Worm (Caenorhabditis elegans): Measurements from ENCODE around the gene C23H5.12.

Gene C23H5.12

DNA sequence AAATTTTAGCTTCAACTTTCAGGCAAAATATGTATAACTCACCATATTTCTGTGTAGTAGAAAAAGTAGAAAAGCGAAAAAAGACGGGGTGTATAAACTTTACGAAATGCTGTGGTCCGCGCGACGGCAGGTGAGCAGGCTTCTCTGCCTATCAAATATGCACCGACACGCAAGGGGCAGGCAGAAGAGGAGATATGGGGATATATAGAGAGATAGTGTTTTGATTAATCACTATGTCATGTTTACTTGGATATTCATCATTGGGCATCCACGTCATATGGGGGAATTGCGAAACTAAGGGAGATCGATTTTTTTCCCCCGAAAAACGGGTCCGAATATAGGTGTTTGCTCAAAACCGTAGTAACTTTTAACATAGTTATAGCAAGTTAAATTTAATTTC is 25.8 kb downstream of the C23H5.12 start, which contains the start of gene gcy-37:
TSS of gene gcy-37 (minus strand) at position 101 of the 400 bp plus-strand sequence.
- no peak for TF ChIP-seq daf-12 (tag; optimal IDR thresholded peaks at IDR 0.05)
- TF ChIP-seq fkh-10 (GFP tag; optimal IDR thresholded peaks at IDR 0.05) = no peak
- TF ChIP-seq ceh-28 (tag; optimal IDR thresholded peaks at IDR 0.05) = no peak
- TF ChIP-seq unc-62 (GFP tag; optimal IDR thresholded peaks at IDR 0.05) = no peak
- TF ChIP-seq lin-15B (tag; optimal IDR thresholded peaks at IDR 0.05) = no peak
- no peak for TF ChIP-seq sea-2 (GFP tag; optimal IDR thresholded peaks at IDR 0.05)
- no peak for TF ChIP-seq ZK546.5 (tag; optimal IDR thresholded peaks at IDR 0.05)
- no peak for TF ChIP-seq pha-4 (tag; optimal IDR thresholded peaks at IDR 0.05)
- TF ChIP-seq ztf-4 (tag; optimal IDR thresholded peaks at IDR 0.05) = no peak
- TF ChIP-seq unc-39 (tag; optimal IDR thresholded peaks at IDR 0.05) = no peak

DNA sequence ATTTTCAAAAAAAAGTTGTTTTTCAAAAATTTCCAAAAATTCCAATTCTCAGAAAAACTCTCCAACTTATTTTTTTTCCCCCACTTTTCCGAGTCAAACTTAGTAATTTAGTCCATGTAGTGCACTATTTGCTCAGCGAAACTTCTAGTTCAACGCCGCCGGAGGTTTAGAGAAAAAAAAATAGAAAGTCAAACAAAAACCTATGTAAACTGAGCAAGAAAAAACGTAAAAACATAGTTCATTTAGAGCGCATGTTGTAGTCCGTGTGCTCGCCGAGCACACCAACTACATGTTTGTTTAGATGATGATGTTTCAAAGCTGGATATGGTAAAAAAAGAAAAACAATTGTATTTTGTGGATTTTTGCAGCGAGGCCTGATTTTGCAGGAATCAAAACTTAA is 29.0 kb downstream of the C23H5.12 start:
- peak; percentile 92 for TF ChIP-seq pha-4 (tag; optimal IDR thresholded peaks at IDR 0.05)
- no peak for TF ChIP-seq ceh-82 (tag; optimal IDR thresholded peaks at IDR 0.05)

DNA sequence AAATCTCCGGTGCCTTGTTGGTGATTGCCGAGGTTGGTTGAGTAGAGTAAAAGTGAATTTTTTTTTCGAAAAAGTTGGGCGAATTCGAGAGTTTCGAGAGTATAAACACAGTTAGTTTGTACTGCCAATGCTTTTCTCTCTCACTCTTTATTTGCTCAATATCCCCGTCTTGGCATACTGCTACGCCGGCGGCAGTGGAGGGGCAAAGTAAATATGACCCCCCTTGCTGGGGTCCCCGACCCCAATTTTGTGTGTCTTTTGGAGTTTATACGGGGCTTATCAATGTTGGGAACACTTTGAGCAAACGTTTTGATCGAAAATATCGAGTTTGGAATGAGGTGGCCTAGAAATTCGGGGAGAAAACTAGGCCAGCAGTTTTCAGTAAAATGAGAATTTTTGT is 35.2 kb downstream of the C23H5.12 start, which contains the start of gene C54E4.4:
TSS of gene C54E4.4 (minus strand) at position 101 of the 400 bp plus-strand sequence.
- TF ChIP-seq pha-4 (tag; optimal IDR thresholded peaks at IDR 0.05) = peak; percentile 87
- TF ChIP-seq nhr-23 (tag; optimal IDR thresholded peaks at IDR 0.05) = no peak
- TF ChIP-seq tbx-2 (tag; optimal IDR thresholded peaks at IDR 0.05) = no peak
- no peak for TF ChIP-seq daf-12 (tag; optimal IDR thresholded peaks at IDR 0.05)
- TF ChIP-seq nhr-237 (tag; optimal IDR thresholded peaks at IDR 0.05) = no peak

DNA sequence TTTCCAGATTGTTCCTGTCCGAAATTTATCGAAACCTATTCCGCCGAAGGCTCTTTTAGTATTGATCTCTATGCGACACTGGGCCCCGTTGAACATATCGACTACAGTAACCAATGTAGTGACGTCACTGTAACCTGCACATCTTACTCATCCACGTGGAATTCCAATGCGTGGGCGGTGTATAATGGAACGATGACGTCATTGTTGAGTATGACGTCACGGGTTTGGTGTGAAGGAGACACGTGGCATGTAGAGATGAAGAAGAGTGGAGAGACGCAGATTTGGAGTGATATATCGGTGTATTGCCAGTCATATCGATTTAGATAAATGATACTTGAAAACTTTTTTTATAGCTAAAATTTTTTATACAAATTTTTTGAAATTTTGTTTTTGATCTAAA is 37.1 kb downstream of the C23H5.12 start:
- TF ChIP-seq tbx-2 (tag; optimal IDR thresholded peaks at IDR 0.05) = no peak
- no peak for TF ChIP-seq elt-1 (tag; optimal IDR thresholded peaks at IDR 0.05)
- no peak for TF ChIP-seq hmg-11 (tag; optimal IDR thresholded peaks at IDR 0.05)
- no peak for TF ChIP-seq fos-1 (tag; optimal IDR thresholded peaks at IDR 0.05)
- no peak for TF ChIP-seq nhr-76 (tag; optimal IDR thresholded peaks at IDR 0.05)
- TF ChIP-seq nhr-12 (tag; optimal IDR thresholded peaks at IDR 0.05) = no peak

DNA sequence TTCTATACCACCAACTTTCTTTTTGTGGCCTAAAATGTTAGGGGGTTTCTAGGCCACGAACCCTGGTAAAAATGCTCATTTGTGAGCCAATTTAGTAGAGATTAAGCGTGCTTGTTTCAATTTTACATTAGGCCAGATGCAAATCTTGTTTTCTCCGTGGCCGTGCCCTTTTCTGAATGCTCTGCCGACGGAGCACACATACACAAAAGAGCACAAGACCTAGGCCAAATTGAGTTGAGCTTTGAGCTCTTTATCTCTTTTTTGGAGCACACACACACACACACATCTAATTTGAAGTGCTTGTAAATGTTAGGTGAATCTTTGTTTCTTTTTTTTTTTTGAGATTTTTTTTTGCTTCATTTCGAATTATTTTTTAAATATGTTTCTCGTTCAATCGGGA is 39.6 kb downstream of the C23H5.12 start:
- TF ChIP-seq fkh-10 (GFP tag; optimal IDR thresholded peaks at IDR 0.05) = peak; percentile 35
- TF ChIP-seq ama-1 (optimal IDR thresholded peaks at IDR 0.05) = no peak

DNA sequence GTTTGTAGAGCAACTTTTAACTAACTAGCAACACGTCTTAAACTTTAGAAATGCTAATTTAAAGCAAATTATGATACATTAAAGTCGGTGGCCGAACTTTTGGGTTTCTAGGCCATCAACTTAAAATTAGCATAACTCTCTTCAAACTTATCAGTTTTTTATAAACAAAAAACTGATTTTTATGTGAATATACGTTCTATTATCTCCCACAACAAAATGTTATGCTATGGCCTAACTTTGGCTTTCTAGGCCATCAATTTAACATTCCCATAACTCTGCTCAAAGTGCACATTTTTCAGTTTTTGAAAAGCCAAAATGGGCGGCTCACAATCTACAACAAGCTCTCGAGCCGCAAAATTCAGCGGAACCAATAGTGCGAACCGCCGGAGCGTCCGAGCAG is 42.0 kb downstream of the C23H5.12 start, which contains the start of gene C54E4.1:
TSS of gene C54E4.1 (plus strand) at position 301 of the 400 bp plus-strand sequence.
- TF ChIP-seq nhr-23 (tag; optimal IDR thresholded peaks at IDR 0.05) (no peak), aly-2 (tag; optimal IDR thresholded peaks at IDR 0.05) (no peak), lin-15B (tag; optimal IDR thresholded peaks at IDR 0.05) (no peak), nhr-43 (tag; optimal IDR thresholded peaks at IDR 0.05; ENCODE audit: poor library complexity, severe bottlenecking) (no peak), nhr-12 (tag; optimal IDR thresholded peaks at IDR 0.05) (no peak), mdl-1 (tag; optimal IDR thresholded peaks at IDR 0.05) (no peak), snpc-4 (tag; optimal IDR thresholded peaks at IDR 0.05) (no peak), ceh-82 (tag; optimal IDR thresholded peaks at IDR 0.05) (no peak), fkh-2 (tag; optimal IDR thresholded peaks at IDR 0.05) (no peak), skn-1 (tag; optimal IDR thresholded peaks at IDR 0.05) (no peak), ztf-4 (tag; optimal IDR thresholded peaks at IDR 0.05) (no peak), nhr-77 (tag; optimal IDR thresholded peaks at IDR 0.05) (no peak), lsy-12 (tag; optimal IDR thresholded peaks at IDR 0.05) (no peak), fkh-10 (GFP tag; optimal IDR thresholded peaks at IDR 0.05) (no peak), nhr-28 (tag; optimal IDR thresholded peaks at IDR 0.05) (no peak), pqm-1 (tag; optimal IDR thresholded peaks at IDR 0.05) (no peak), ceh-9 (tag; optimal IDR thresholded peaks at IDR 0.05) (no peak)

DNA sequence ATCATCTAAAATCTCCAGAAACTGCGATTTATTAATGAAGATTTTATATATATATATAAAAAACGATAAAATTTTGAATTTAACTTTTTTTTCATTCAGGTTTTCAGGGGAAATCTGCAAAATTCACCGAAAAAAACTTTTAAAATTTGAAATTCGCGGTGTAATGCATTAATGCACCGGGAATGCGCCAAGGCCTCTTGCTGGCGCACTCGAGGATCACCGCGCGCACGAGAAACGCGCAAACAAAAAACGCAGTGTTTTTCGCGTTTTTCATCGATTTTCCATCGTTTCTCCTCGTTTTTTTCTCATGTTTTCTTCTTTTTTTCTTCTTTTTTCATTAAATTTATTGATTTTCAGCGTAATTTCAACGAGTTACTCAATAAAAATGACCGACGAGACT is 44.3 kb downstream of the C23H5.12 start, which contains the start of gene hrpu-2:
TSS of gene hrpu-2 (plus strand) at position 352 of the 400 bp plus-strand sequence.
- TF ChIP-seq nhr-67 (tag; optimal IDR thresholded peaks at IDR 0.05) (no peak), nhr-25 (tag; optimal IDR thresholded peaks at IDR 0.05) (peak; percentile 68), egl-5 (tag; optimal IDR thresholded peaks at IDR 0.05) (no peak), zag-1 (tag; optimal IDR thresholded peaks at IDR 0.05) (peak; percentile 2), nhr-237 (tag; optimal IDR thresholded peaks at IDR 0.05) (no peak), eor-1 (tag; optimal IDR thresholded peaks at IDR 0.05) (no peak), elt-1 (tag; optimal IDR thresholded peaks at IDR 0.05) (no peak), daf-12 (tag; optimal IDR thresholded peaks at IDR 0.05) (no peak), pqm-1 (tag; optimal IDR thresholded peaks at IDR 0.05) (no peak), snpc-4 (tag; optimal IDR thresholded peaks at IDR 0.05) (peak; percentile 68), nhr-76 (tag; optimal IDR thresholded peaks at IDR 0.05) (no peak), aly-2 (tag; optimal IDR thresholded peaks at IDR 0.05) (no peak), skn-1 (tag; optimal IDR thresholded peaks at IDR 0.05) (peak; percentile 81), lsy-12 (tag; optimal IDR thresholded peaks at IDR 0.05) (peak; percentile 76), lin-39 (tag; optimal IDR thresholded peaks at IDR 0.05) (peak; percentile 85), nhr-12 (tag; optimal IDR thresholded peaks at IDR 0.05) (no peak), ama-1 (optimal IDR thresholded peaks at IDR 0.05) (peak; percentile 24), egl-27 (tag; optimal IDR thresholded peaks at IDR 0.05) (peak; percentile 16), nfya-1 (tag; optimal IDR thresholded peaks at IDR 0.05; ENCODE audit: insufficient read depth) (peak; percentile 84), hmg-11 (tag; optimal IDR thresholded peaks at IDR 0.05) (peak; percentile 9), ceh-82 (tag; optimal IDR thresholded peaks at IDR 0.05) (peak; percentile 77), elt-2 (tag; optimal IDR thresholded peaks at IDR 0.05) (peak; percentile 36), pha-4 (tag; optimal IDR thresholded peaks at IDR 0.05) (peak; percentile 78), nhr-23 (tag; optimal IDR thresholded peaks at IDR 0.05) (peak; percentile 78)
